Worm (Caenorhabditis elegans) whole organism, L4 larva: Measurements from ENCODE around the gene rsp-1.

Experiments used
- F26F4.8 ChIP-seq: fragments of 200-800 bp; sonication (Bioruptor generic); conservative IDR thresholded peaks from 2 replicates; pipeline ENCODE4 v1.3.6; 2022; ENCODE audit warnings: missing genetic modification characterization, missing compliant biosample characterization
- F44E2.7 ChIP-seq: fragments of 200-800 bp; sonication (Bioruptor generic); IDR thresholded peaks from 2 replicates; pipeline ENCODE4 v2.1.2; 2022; ENCODE audit warnings: missing genetic modification characterization, missing compliant biosample characterization
- F49E8.2 ChIP-seq: sonication (generic microtip); optimal IDR thresholded peaks from 2 replicates; lab custom pipeline; 2016; ENCODE audit warnings: missing compliant biosample characterization, mild to moderate bottlenecking, missing genetic modification characterization, borderline replicate concordance
- R02D3.7 ChIP-seq: fragments of 150-350 bp; sonication (generic microtip); optimal IDR thresholded peaks from 3 replicates; lab custom pipeline; 2014; ENCODE audit warnings: missing biosample characterization, missing genetic modification characterization
- T26A8.4 ChIP-seq: fragments of 200-800 bp; sonication (Bioruptor generic); IDR thresholded peaks from 2 replicates; pipeline ENCODE4 v1.3.6; 2022; ENCODE audit warnings: missing genetic modification characterization, missing compliant biosample characterization
- Y75B8A.6 ChIP-seq: fragments of 200-800 bp; sonication (Bioruptor generic); IDR thresholded peaks from 2 replicates; pipeline ENCODE4 v1.3.6; 2022; ENCODE audit warnings: missing genetic modification reagents, missing genetic modification characterization, missing compliant biosample characterization
- ZK546.5 ChIP-seq, 2 experiments: sonication (generic microtip); optimal IDR thresholded peaks; 2 replicates each; lab custom pipeline; 2017; ENCODE audit warnings: missing biosample characterization in 2 of 2, missing genetic modification characterization in 2 of 2
- attf-4 ChIP-seq: sonication (generic microtip); optimal IDR thresholded peaks from 3 replicates; lab custom pipeline; 2017; ENCODE audit warnings: missing biosample characterization, missing genetic modification characterization
- ceh-28 ChIP-seq: fragments of 150-350 bp; optimal IDR thresholded peaks from 2 replicates; lab custom pipeline; 2014; ENCODE audit warnings: missing biosample characterization, missing genetic modification reagents, missing genetic modification characterization
- ceh-32 ChIP-seq: sonication (generic microtip); optimal IDR thresholded peaks from 2 replicates; lab custom pipeline; 2016; ENCODE audit warnings: mild to moderate bottlenecking, missing genetic modification characterization, missing compliant biosample characterization; ENCODE audit not compliant: poor library complexity
- ceh-44 ChIP-seq: fragments of 200-800 bp; sonication (Bioruptor generic); IDR thresholded peaks from 2 replicates; pipeline ENCODE4 v1.3.6; 2022; ENCODE audit warnings: missing genetic modification reagents, missing genetic modification characterization, missing compliant biosample characterization
- ceh-82 ChIP-seq: sonication (generic microtip); optimal IDR thresholded peaks from 2 replicates; lab custom pipeline; 2017; ENCODE audit warnings: missing biosample characterization, missing genetic modification characterization
- ces-1 ChIP-seq: fragments of 150-350 bp; sonication (generic microtip); optimal IDR thresholded peaks from 4 replicates; lab custom pipeline; 2014; ENCODE audit warnings: missing biosample characterization, missing genetic modification reagents, missing genetic modification characterization
- daf-12 ChIP-seq: fragments of 150-350 bp; optimal IDR thresholded peaks from 2 replicates; lab custom pipeline; 2014; ENCODE audit warnings: missing biosample characterization, missing genetic modification reagents, missing genetic modification characterization
- dmd-6 ChIP-seq: fragments of 200-800 bp; sonication (Bioruptor generic); IDR thresholded peaks from 2 replicates; pipeline ENCODE4 v1.3.6; 2022; ENCODE audit warnings: missing genetic modification reagents, missing genetic modification characterization, missing compliant biosample characterization
- dmd-9 ChIP-seq: fragments of 200-800 bp; sonication (Bioruptor generic); IDR thresholded peaks from 2 replicates; pipeline ENCODE4 v1.3.6; 2022; ENCODE audit warnings: missing genetic modification reagents, missing genetic modification characterization, missing compliant biosample characterization
- dpl-1 ChIP-seq: fragments of 150-350 bp; optimal IDR thresholded peaks from 2 replicates; lab custom pipeline; 2014; ENCODE audit warnings: missing biosample characterization, missing genetic modification reagents, missing genetic modification characterization
- duxl-1 ChIP-seq: sonication (generic microtip); optimal IDR thresholded peaks from 2 replicates; lab custom pipeline; 2016; ENCODE audit warnings: mild to moderate bottlenecking, missing genetic modification characterization, moderate library complexity, missing compliant biosample characterization; ENCODE audit not compliant: poor library complexity
- egl-43 ChIP-seq: fragments of 200-800 bp; sonication (Bioruptor generic); IDR thresholded peaks from 2 replicates; pipeline ENCODE4 v1.3.6; 2022; ENCODE audit warnings: missing genetic modification reagents, missing genetic modification characterization, missing compliant biosample characterization
- hif-1 ChIP-seq, 2 experiments: sonication (generic microtip); optimal IDR thresholded peaks; 2 replicates each; lab custom pipeline; 2016 to 2017; ENCODE audit warnings: missing compliant biosample characterization in 2 of 2, missing genetic modification characterization in 2 of 2, missing genetic modification reagents in 2 of 2, missing genotype in 2 of 2, mild to moderate bottlenecking in 1 of 2
- lim-7 ChIP-seq: fragments of 200-800 bp; sonication (Bioruptor generic); IDR thresholded peaks from 2 replicates; pipeline ENCODE4 v1.3.6; 2022; ENCODE audit warnings: missing genetic modification characterization, missing compliant biosample characterization
- lin-1 ChIP-seq: fragments of 200-800 bp; sonication (Bioruptor generic); IDR thresholded peaks from 2 replicates; pipeline ENCODE4 v1.3.6; 2022; ENCODE audit warnings: missing genetic modification reagents, missing genetic modification characterization, missing compliant biosample characterization
- lin-29 ChIP-seq: fragments of 200-800 bp; sonication (Bioruptor generic); IDR thresholded peaks from 2 replicates; pipeline ENCODE4 v1.3.6; 2022; ENCODE audit warnings: missing genetic modification reagents, missing genetic modification characterization, missing compliant biosample characterization
- lin-39 ChIP-seq: fragments of 150-350 bp; optimal IDR thresholded peaks from 2 replicates; lab custom pipeline; 2014; ENCODE audit warnings: missing biosample characterization, missing genetic modification reagents, missing genetic modification characterization
- lir-3 ChIP-seq: sonication (generic microtip); optimal IDR thresholded peaks from 2 replicates; lab custom pipeline; 2016; ENCODE audit warnings: mild to moderate bottlenecking, missing genetic modification characterization, missing compliant biosample characterization
- madf-5 ChIP-seq, 2 experiments: fragments of 200-800 bp; sonication (Bioruptor generic); IDR thresholded peaks; 2 replicates each; pipeline ENCODE4 v1.3.6; 2022; ENCODE audit warnings: missing compliant biosample characterization in 2 of 2, missing genetic modification characterization in 2 of 2
- madf-9 ChIP-seq: fragments of 200-800 bp; sonication (Bioruptor generic); conservative IDR thresholded peaks from 2 replicates; pipeline ENCODE4 v1.3.6; 2022; ENCODE audit warnings: missing genetic modification reagents, missing genetic modification characterization, missing compliant biosample characterization
- mxl-3 ChIP-seq: fragments of 200-800 bp; sonication (Bioruptor generic); optimal IDR thresholded peaks from 2 replicates; lab custom pipeline; 2018; ENCODE audit warnings: mild to moderate bottlenecking, missing genetic modification characterization, missing compliant biosample characterization
- nhr-10 ChIP-seq: fragments of 150-350 bp; optimal IDR thresholded peaks from 2 replicates; lab custom pipeline; 2014; ENCODE audit warnings: missing biosample characterization, missing genetic modification characterization
- nhr-102 ChIP-seq: sonication (generic microtip); optimal IDR thresholded peaks from 2 replicates; lab custom pipeline; 2016; ENCODE audit warnings: mild to moderate bottlenecking, missing genetic modification characterization, moderate library complexity, missing compliant biosample characterization
- nhr-111 ChIP-seq: fragments of 200-800 bp; sonication (Bioruptor generic); optimal IDR thresholded peaks from 2 replicates; lab custom pipeline; 2018; ENCODE audit warnings: mild to moderate bottlenecking, missing genetic modification characterization, missing compliant biosample characterization
- nhr-25 ChIP-seq: sonication (generic microtip); optimal IDR thresholded peaks from 2 replicates; lab custom pipeline; 2017; ENCODE audit warnings: missing genetic modification characterization, mild to moderate bottlenecking, missing compliant biosample characterization, antibody characterized with exemption, moderate library complexity, borderline replicate concordance; ENCODE audit not compliant: insufficient read depth
- nhr-41 ChIP-seq: fragments of 200-800 bp; sonication (Bioruptor generic); IDR thresholded peaks from 2 replicates; pipeline ENCODE4 v1.3.6; 2022; ENCODE audit warnings: missing genetic modification reagents, missing genetic modification characterization, missing compliant biosample characterization
- nhr-48 ChIP-seq: sonication (generic microtip); optimal IDR thresholded peaks from 2 replicates; lab custom pipeline; 2016; ENCODE audit warnings: mild to moderate bottlenecking, missing genetic modification characterization, missing compliant biosample characterization
- nhr-6 ChIP-seq: fragments of 150-350 bp; optimal IDR thresholded peaks from 2 replicates; lab custom pipeline; 2014; ENCODE audit warnings: missing biosample characterization, missing genetic modification characterization
- nhr-76 ChIP-seq: fragments of 150-350 bp; optimal IDR thresholded peaks from 2 replicates; lab custom pipeline; 2014; ENCODE audit warnings: missing biosample characterization, missing genetic modification characterization
- nhr-77 ChIP-seq: fragments of 150-350 bp; optimal IDR thresholded peaks from 2 replicates; lab custom pipeline; 2014; ENCODE audit warnings: missing biosample characterization, missing genetic modification characterization
- rbr-2 ChIP-seq: sonication (generic microtip); optimal IDR thresholded peaks from 2 replicates; lab custom pipeline; 2016; ENCODE audit warnings: missing genotype, missing genetic modification characterization, missing compliant biosample characterization
- set-16 ChIP-seq: fragments of 200-800 bp; sonication (Bioruptor generic); IDR thresholded peaks from 2 replicates; pipeline ENCODE4 v1.3.6; 2022; ENCODE audit warnings: missing genetic modification reagents, missing genetic modification characterization, missing compliant biosample characterization
- skn-1 ChIP-seq: fragments of 150-350 bp; optimal IDR thresholded peaks from 2 replicates; lab custom pipeline; 2014; ENCODE audit warnings: missing biosample characterization, missing genetic modification characterization
- snpc-1.2 ChIP-seq: fragments of 200-800 bp; sonication (Bioruptor generic); IDR thresholded peaks from 2 replicates; pipeline ENCODE4 v1.3.6; 2022; ENCODE audit warnings: missing genetic modification reagents, missing genetic modification characterization, missing compliant biosample characterization
- snpc-4 ChIP-seq: fragments of 150-350 bp; optimal IDR thresholded peaks from 2 replicates; lab custom pipeline; 2014; ENCODE audit warnings: missing biosample characterization, missing genetic modification characterization
- spr-1 ChIP-seq: sonication (generic microtip); optimal IDR thresholded peaks from 2 replicates; lab custom pipeline; 2016; ENCODE audit warnings: mild to moderate bottlenecking, missing genetic modification characterization, missing compliant biosample characterization
- spr-3 ChIP-seq: fragments of 200-800 bp; sonication (Bioruptor generic); optimal IDR thresholded peaks from 2 replicates; lab custom pipeline; 2018; ENCODE audit warnings: mild to moderate bottlenecking, missing genetic modification characterization, missing compliant biosample characterization
- tag-97 ChIP-seq: fragments of 200-800 bp; sonication (Bioruptor generic); IDR thresholded peaks from 2 replicates; pipeline ENCODE4 v1.3.6; 2022; ENCODE audit warnings: missing genetic modification characterization, missing compliant biosample characterization
- tra-1 ChIP-seq: fragments of 200-800 bp; sonication (Bioruptor generic); IDR thresholded peaks from 2 replicates; pipeline ENCODE4 v1.3.6; 2022; ENCODE audit warnings: missing genetic modification reagents, missing genetic modification characterization, missing compliant biosample characterization
- unc-130 ChIP-seq: sonication (generic microtip); optimal IDR thresholded peaks from 2 replicates; lab custom pipeline; 2016; ENCODE audit warnings: missing genetic modification reagents, missing genetic modification characterization, missing compliant biosample characterization
- vab-7 ChIP-seq: fragments of 200-800 bp; sonication (Bioruptor generic); IDR thresholded peaks from 2 replicates; pipeline ENCODE4 v1.3.6; 2022; ENCODE audit warnings: missing genetic modification reagents, missing genetic modification characterization, missing compliant biosample characterization
- zfp-2 ChIP-seq: sonication (generic microtip); optimal IDR thresholded peaks from 2 replicates; lab custom pipeline; 2016; ENCODE audit warnings: mild to moderate bottlenecking, missing genetic modification characterization, missing compliant biosample characterization
- zfp-3 ChIP-seq: fragments of 200-800 bp; sonication (Bioruptor generic); conservative IDR thresholded peaks from 2 replicates; pipeline ENCODE4 v1.3.6; 2022; ENCODE audit warnings: missing genetic modification reagents, missing genetic modification characterization, missing compliant biosample characterization
- ztf-11 ChIP-seq: fragments of 150-350 bp; optimal IDR thresholded peaks from 2 replicates; lab custom pipeline; 2014; ENCODE audit warnings: missing biosample characterization, missing genetic modification characterization
- ztf-7 ChIP-seq: fragments of 150-350 bp; optimal IDR thresholded peaks from 2 replicates; lab custom pipeline; 2014; ENCODE audit warnings: missing biosample characterization, missing genetic modification characterization

rsp-1 gene

DNA sequence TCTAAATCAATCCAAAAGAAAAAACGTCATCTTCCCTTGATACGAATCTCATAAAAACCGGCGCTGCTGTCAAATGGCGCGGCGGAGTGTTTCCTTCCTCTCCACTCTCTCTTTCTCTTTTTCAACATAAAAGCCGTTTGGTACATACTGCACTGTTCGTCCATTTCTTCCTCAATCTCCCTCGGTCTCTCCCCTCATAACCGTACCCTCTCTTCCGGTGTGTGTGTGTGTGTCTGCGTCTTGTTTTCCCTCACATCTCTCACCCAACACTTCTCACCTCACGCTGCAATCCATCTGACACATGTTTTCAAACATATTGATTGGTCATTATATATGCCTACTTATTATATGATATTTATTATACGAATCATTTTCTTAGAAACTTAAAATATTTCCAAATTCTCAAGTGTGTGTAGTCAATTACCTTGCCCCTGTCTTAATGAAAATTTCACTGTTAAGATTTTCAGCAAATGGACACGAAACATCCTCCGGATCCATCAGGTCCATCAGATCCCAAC is 11.3 kb downstream of the rsp-1 start, which contains the start of the genes aars-1 and rga-1 (continued):
- TF ChIP-seq attf-4 (no peak), snpc-4 (tag; lab: Kevin White, UChicago) (no peak), snpc-1.2 (no peak), ztf-11 (tag; lab: Kevin White, UChicago) (no peak), lin-39 (tag; lab: Kevin White, UChicago) (no peak), nhr-25 (tag; lab: Kevin White, UChicago) (no peak), rbr-2 (tag; lab: Kevin White, UChicago) (peak; percentile 30), dmd-9 (GFP tag; lab: Robert Waterston, UW) (no peak), skn-1 (tag; lab: Kevin White, UChicago) (no peak), zfp-3 (GFP tag; lab: Robert Waterston, UW) (no peak), nhr-41 (GFP tag; lab: Robert Waterston, UW) (no peak), T26A8.4 (GFP tag; lab: Robert Waterston, UW) (peak; percentile 63; the same call in 1 of the 2 replicates), F49E8.2 (tag; lab: Kevin White, UChicago) (no peak), tag-97 (GFP tag; lab: Robert Waterston, UW) (no peak), egl-43 (GFP tag; lab: Robert Waterston, UW) (no peak), R02D3.7 (tag; lab: Kevin White, UChicago) (no peak), lir-3 (tag; lab: Kevin White, UChicago) (no peak), madf-5 (GFP tag; IDR thresholded peaks at IDR 0.05; lab: Robert Waterston, UW) (no peak), dpl-1 (GFP tag; lab: Kevin White, UChicago) (peak; percentile 54), ZK546.5 (tag; optimal IDR thresholded peaks at IDR 0.05; lab: Kevin White, UChicago) (no peak), vab-7 (GFP tag; lab: Robert Waterston, UW) (no peak), madf-9 (GFP tag; lab: Robert Waterston, UW) (no peak), spr-1 (tag; lab: Kevin White, UChicago) (peak; percentile 60), ceh-82 (no peak), unc-130 (GFP tag; lab: Kevin White, UChicago) (no peak), daf-12 (tag; lab: Kevin White, UChicago) (no peak), ceh-44 (GFP tag; lab: Robert Waterston, UW) (no peak), spr-3 (GFP tag; lab: Kevin White, UChicago) (no peak), tra-1 (peak; percentile 46; the same call in 1 of the 2 replicates), lin-1 (peak; percentile 94), Y75B8A.6 (GFP tag; lab: Robert Waterston, UW) (no peak), set-16 (no peak), zfp-2 (no peak), nhr-48 (tag; lab: Kevin White, UChicago) (peak; percentile 95), nhr-77 (tag; lab: Kevin White, UChicago) (peak; percentile 20), nhr-76 (tag; lab: Kevin White, UChicago) (no peak), nhr-6 (tag; lab: Kevin White, UChicago) (peak; percentile 51), hif-1 (tag; optimal IDR thresholded peaks at IDR 0.05; lab: Kevin White, UChicago) (peak in 1 of 2 experiments; percentile 19), lim-7 (GFP tag; lab: Robert Waterston, UW) (no peak), nhr-10 (tag; lab: Kevin White, UChicago) (peak; percentile 31), nhr-111 (no peak), F44E2.7 (no peak), ces-1 (GFP tag; lab: Kevin White, UChicago) (no peak), dmd-6 (GFP tag; lab: Robert Waterston, UW) (peak; percentile 81), F26F4.8 (no peak), mxl-3 (peak; percentile 91), ceh-32 (tag; lab: Kevin White, UChicago) (no peak), ztf-7 (tag; lab: Kevin White, UChicago) (no peak), ceh-28 (peak; percentile 11), lin-29 (GFP tag; lab: Robert Waterston, UW) (no peak), duxl-1 (no peak), nhr-102 (tag; lab: Kevin White, UChicago) (peak; percentile 30)
